Worm (Caenorhabditis elegans) whole organism, L1 larva: ENCODE results near the gene Y56A3A.30.
A peak's percentile ranks its signal among the peaks of the same experiment; 100 is the strongest.

Source experiments
- C16A3.4 ChIP-seq: fragments of 150-350 bp; optimal IDR thresholded peaks from 2 replicates; lab custom pipeline; 2014; ENCODE audit warnings: missing biosample characterization, missing genetic modification characterization
- alr-1 ChIP-seq: fragments of 200-800 bp; sonication (Bioruptor generic); optimal IDR thresholded peaks from 2 replicates; lab custom pipeline; 2018; ENCODE audit warnings: borderline replicate concordance, mild to moderate bottlenecking, missing genetic modification characterization, missing compliant biosample characterization
- aly-2 ChIP-seq: fragments of 150-350 bp; optimal IDR thresholded peaks from 2 replicates; lab custom pipeline; 2014; ENCODE audit warnings: missing biosample characterization, missing genetic modification characterization
- blmp-1 ChIP-seq: fragments of 150-350 bp; optimal IDR thresholded peaks from 2 replicates; lab custom pipeline; 2014; ENCODE audit warnings: missing biosample characterization, missing genetic modification characterization
- ceh-63 ChIP-seq: fragments of 200-800 bp; sonication (Bioruptor generic); optimal IDR thresholded peaks from 2 replicates; lab custom pipeline; 2018; ENCODE audit warnings: mild to moderate bottlenecking, missing genetic modification characterization, missing compliant biosample characterization
- ceh-8 ChIP-seq: fragments of 200-800 bp; sonication (Bioruptor generic); optimal IDR thresholded peaks from 2 replicates; lab custom pipeline; 2018; ENCODE audit warnings: mild to moderate bottlenecking, missing genetic modification characterization, moderate library complexity, missing compliant biosample characterization
- ces-1 ChIP-seq: fragments of 150-350 bp; optimal IDR thresholded peaks from 2 replicates; lab custom pipeline; 2014; ENCODE audit warnings: missing biosample characterization, missing genetic modification reagents, missing genetic modification characterization
- dpl-1 ChIP-seq, 3 experiments: fragments of 150-350 bp in 2 of 3; sonication (generic microtip) in 1 of 3; optimal IDR thresholded peaks; 2 replicates each; lab custom pipeline; 2014 to 2017; ENCODE audit warnings: missing biosample characterization in 3 of 3, missing genetic modification characterization in 3 of 3, missing genetic modification reagents in 3 of 3
- dsc-1 ChIP-seq: sonication (generic microtip); optimal IDR thresholded peaks from 2 replicates; lab custom pipeline; 2016; ENCODE audit warnings: mild to moderate bottlenecking, missing genetic modification characterization, missing compliant biosample characterization
- efl-1 ChIP-seq, 4 experiments: fragments of 150-350 bp; optimal IDR thresholded peaks in 3 of 4; peaks in 1 of 4; 1 replicate in 1 of 4; 2 replicates in 3 of 4; lab custom pipeline; 2014; ENCODE audit warnings: missing biosample characterization in 2 of 4, missing genetic modification characterization in 2 of 4, missing genetic modification reagents in 2 of 4
- efl-3 ChIP-seq: fragments of 200-800 bp; sonication (Bioruptor generic); optimal IDR thresholded peaks from 2 replicates; lab custom pipeline; 2018; ENCODE audit warnings: mild to moderate bottlenecking, missing genetic modification characterization, missing compliant biosample characterization
- egl-27 ChIP-seq, 2 experiments: fragments of 150-350 bp in 1 of 2; sonication (generic microtip); optimal IDR thresholded peaks; 3 replicates each; lab custom pipeline; 2017 to 2018; ENCODE audit warnings: missing biosample characterization in 2 of 2, missing genetic modification characterization in 2 of 2, missing genetic modification reagents in 2 of 2
- elt-2 ChIP-seq: sonication (generic microtip); optimal IDR thresholded peaks from 2 replicates; lab custom pipeline; 2016; ENCODE audit warnings: missing genetic modification characterization, mild to moderate bottlenecking, inconsistent platforms, missing compliant biosample characterization, missing genetic modification reagents
- fkh-10 ChIP-seq: sonication (generic microtip); optimal IDR thresholded peaks from 2 replicates; lab custom pipeline; 2017; ENCODE audit warnings: missing biosample characterization, missing genetic modification reagents, missing genetic modification characterization
- fkh-4 ChIP-seq: sonication (generic microtip); optimal IDR thresholded peaks from 2 replicates; lab custom pipeline; 2016; ENCODE audit warnings: missing compliant biosample characterization, missing genetic modification characterization, borderline replicate concordance
- fkh-8 ChIP-seq: sonication (generic microtip); optimal IDR thresholded peaks from 2 replicates; lab custom pipeline; 2016; ENCODE audit warnings: mild to moderate bottlenecking, missing genetic modification characterization, missing compliant biosample characterization
- grh-1 ChIP-seq: fragments of 200-800 bp; sonication (Bioruptor generic); IDR thresholded peaks from 2 replicates; pipeline ENCODE4 v1.3.6; 2022; ENCODE audit warnings: missing genetic modification reagents, missing genetic modification characterization, missing compliant biosample characterization
- hlh-4 ChIP-seq: sonication (generic microtip); optimal IDR thresholded peaks from 2 replicates; lab custom pipeline; 2016; ENCODE audit warnings: mild to moderate bottlenecking, missing genetic modification characterization, missing compliant biosample characterization
- hpl-2 ChIP-seq: fragments of 150-350 bp; optimal IDR thresholded peaks from 2 replicates; lab custom pipeline; 2014; ENCODE audit warnings: missing biosample characterization, missing genetic modification reagents, missing genetic modification characterization
- isw-1 ChIP-seq: fragments of 200-800 bp; sonication (Bioruptor generic); IDR thresholded peaks from 2 replicates; pipeline ENCODE4 v1.3.6; 2022; ENCODE audit warnings: missing genetic modification characterization, missing compliant biosample characterization
- jun-1 ChIP-seq: fragments of 150-350 bp; optimal IDR thresholded peaks from 2 replicates; lab custom pipeline; 2014; ENCODE audit warnings: missing biosample characterization, missing genetic modification reagents, missing genetic modification characterization
- lin-35 ChIP-seq, 2 experiments: fragments of 150-350 bp; optimal IDR thresholded peaks; 2 replicates each; lab custom pipeline; 2014; ENCODE audit warnings: missing biosample characterization in 2 of 2, missing genetic modification characterization in 2 of 2, missing genetic modification reagents in 2 of 2
- lir-3 ChIP-seq: sonication (generic microtip); optimal IDR thresholded peaks from 2 replicates; lab custom pipeline; 2016; ENCODE audit warnings: mild to moderate bottlenecking, missing genetic modification characterization, moderate library complexity, missing compliant biosample characterization; ENCODE audit not compliant: poor library complexity
- lsy-2 ChIP-seq, 2 experiments: fragments of 150-350 bp; optimal IDR thresholded peaks; 2 replicates each; lab custom pipeline; 2014; ENCODE audit warnings: missing biosample characterization in 2 of 2, missing genetic modification characterization in 2 of 2
- mab-9 ChIP-seq: fragments of 200-800 bp; sonication (Bioruptor generic); IDR thresholded peaks from 2 replicates; pipeline ENCODE4 v1.3.6; 2022; ENCODE audit warnings: missing genetic modification reagents, missing genetic modification characterization, missing compliant biosample characterization
- mef-2 ChIP-seq: fragments of 150-350 bp; optimal IDR thresholded peaks from 2 replicates; lab custom pipeline; 2014; ENCODE audit warnings: missing biosample characterization, missing genetic modification characterization
- mep-1 ChIP-seq: fragments of 150-350 bp; optimal IDR thresholded peaks from 2 replicates; lab custom pipeline; 2014; ENCODE audit warnings: missing biosample characterization, missing genetic modification characterization
- nhr-19 ChIP-seq: fragments of 200-800 bp; sonication (Bioruptor generic); conservative IDR thresholded peaks from 2 replicates; pipeline ENCODE4 v1.3.6; 2022; ENCODE audit warnings: missing genetic modification characterization, missing compliant biosample characterization
- nhr-20 ChIP-seq: sonication (generic microtip); optimal IDR thresholded peaks from 2 replicates; lab custom pipeline; 2016; ENCODE audit warnings: mild to moderate bottlenecking, missing genetic modification characterization, missing compliant biosample characterization
- nhr-28 ChIP-seq: fragments of 150-350 bp; optimal IDR thresholded peaks from 2 replicates; lab custom pipeline; 2014; ENCODE audit warnings: missing biosample characterization, missing genetic modification characterization
- nhr-77 ChIP-seq: fragments of 150-350 bp; optimal IDR thresholded peaks from 2 replicates; lab custom pipeline; 2014; ENCODE audit warnings: missing biosample characterization, missing genetic modification characterization
- nhr-84 ChIP-seq: sonication (generic microtip); optimal IDR thresholded peaks from 2 replicates; lab custom pipeline; 2017; ENCODE audit warnings: missing biosample characterization, missing genetic modification characterization
- nhr-90 ChIP-seq: sonication (generic microtip); optimal IDR thresholded peaks from 2 replicates; lab custom pipeline; 2016; ENCODE audit warnings: mild to moderate bottlenecking, missing genetic modification characterization, missing compliant biosample characterization; ENCODE audit not compliant: poor library complexity
- pag-3 ChIP-seq: sonication (generic microtip); optimal IDR thresholded peaks from 2 replicates; lab custom pipeline; 2017; ENCODE audit warnings: missing genetic modification characterization, mild to moderate bottlenecking, missing compliant biosample characterization, antibody characterized with exemption, borderline replicate concordance; ENCODE audit not compliant: insufficient read depth
- pqm-1 ChIP-seq: sonication (generic microtip); optimal IDR thresholded peaks from 3 replicates; lab custom pipeline; 2017; ENCODE audit warnings: missing biosample characterization, missing genetic modification characterization
- snpc-4 ChIP-seq: fragments of 150-350 bp; optimal IDR thresholded peaks from 2 replicates; lab custom pipeline; 2014; ENCODE audit warnings: missing biosample characterization, missing genetic modification characterization
- snu-23 ChIP-seq: sonication (generic microtip); optimal IDR thresholded peaks from 2 replicates; lab custom pipeline; 2016; ENCODE audit warnings: missing genetic modification characterization, missing compliant biosample characterization
- sptf-1 ChIP-seq: fragments of 150-350 bp; optimal IDR thresholded peaks from 2 replicates; lab custom pipeline; 2014; ENCODE audit warnings: missing biosample characterization, missing genetic modification characterization
- swsn-7 ChIP-seq: sonication (generic microtip); optimal IDR thresholded peaks from 2 replicates; lab custom pipeline; 2016; ENCODE audit warnings: missing genetic modification characterization, missing compliant biosample characterization
- tlp-1 ChIP-seq: fragments of 150-350 bp; optimal IDR thresholded peaks from 2 replicates; lab custom pipeline; 2014; ENCODE audit warnings: missing biosample characterization, missing genetic modification characterization
- unc-30 ChIP-seq: sonication (generic microtip); optimal IDR thresholded peaks from 2 replicates; lab custom pipeline; 2017; ENCODE audit warnings: missing biosample characterization, missing genetic modification characterization
- unc-62 ChIP-seq: fragments of 150-350 bp; optimal IDR thresholded peaks from 2 replicates; lab custom pipeline; 2014; ENCODE audit warnings: missing biosample characterization, missing genetic modification reagents, missing genetic modification characterization
- xbp-1 ChIP-seq: sonication (generic microtip); optimal IDR thresholded peaks from 2 replicates; lab custom pipeline; 2016; ENCODE audit warnings: missing genetic modification characterization, missing compliant biosample characterization
- zip-4 ChIP-seq: fragments of 200-800 bp; sonication (Bioruptor generic); optimal IDR thresholded peaks from 2 replicates; lab custom pipeline; 2018; ENCODE audit warnings: mild to moderate bottlenecking, missing genetic modification characterization, moderate library complexity, missing compliant biosample characterization

The Y56A3A.30 gene

ce11 chrIII:11989823-11990222 is 11.0 kb upstream of the Y56A3A.30 start, which contains the start of gene wah-1 (continued):
- TF ChIP-seq efl-1 (optimal IDR thresholded peaks at IDR 0.05; lab: Kevin White, UChicago), result peak; percentile 28 to 32
- TF ChIP-seq efl-1 (GFP tag; optimal IDR thresholded peaks at IDR 0.05 in 1 of 2; lab: Kevin White, UChicago), result peak in 1 of 2 experiments; percentile 25
- TF ChIP-seq nhr-90 (tag; lab: Kevin White, UChicago), result peak; percentile 18
- TF ChIP-seq, all 84 proteins: peak for 17

DNA sequence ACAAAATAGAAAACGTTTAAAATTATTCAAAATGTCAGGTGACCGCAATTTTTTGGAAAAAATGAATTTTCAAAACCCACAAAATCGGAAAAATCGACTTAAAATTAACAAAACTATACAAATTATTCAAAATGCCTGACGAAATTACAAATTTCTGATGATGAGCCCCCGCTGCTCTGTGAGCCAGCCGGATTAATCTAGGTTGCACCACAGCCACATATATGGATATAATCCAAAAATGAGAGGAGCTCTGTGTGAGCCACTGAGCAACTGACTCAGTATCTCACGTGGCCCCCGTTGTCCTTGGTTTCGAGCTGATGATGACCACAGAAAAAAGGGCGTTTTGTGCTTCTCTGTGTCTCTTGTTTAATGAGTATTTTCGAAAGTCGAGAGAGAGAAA is 6.2 kb upstream of the Y56A3A.30 start:
- TF ChIP-seq dsc-1 (peak; percentile 21), fkh-8 (tag; lab: Kevin White, UChicago) (peak; percentile 34), fkh-10 (GFP tag; lab: Kevin White, UChicago) (no peak), efl-3 (GFP tag; lab: Kevin White, UChicago) (no peak), hpl-2 (GFP tag; lab: Kevin White, UChicago) (no peak), efl-1 (optimal IDR thresholded peaks at IDR 0.05; lab: Kevin White, UChicago) (no peak), efl-1 (GFP tag; optimal IDR thresholded peaks at IDR 0.05 in 1 of 2; lab: Kevin White, UChicago) (peak in 1 of 2 experiments; percentile 91), jun-1 (tag; lab: Kevin White, UChicago) (no peak), blmp-1 (tag; lab: Kevin White, UChicago) (no peak), hlh-4 (no peak), fkh-4 (no peak)

DNA sequence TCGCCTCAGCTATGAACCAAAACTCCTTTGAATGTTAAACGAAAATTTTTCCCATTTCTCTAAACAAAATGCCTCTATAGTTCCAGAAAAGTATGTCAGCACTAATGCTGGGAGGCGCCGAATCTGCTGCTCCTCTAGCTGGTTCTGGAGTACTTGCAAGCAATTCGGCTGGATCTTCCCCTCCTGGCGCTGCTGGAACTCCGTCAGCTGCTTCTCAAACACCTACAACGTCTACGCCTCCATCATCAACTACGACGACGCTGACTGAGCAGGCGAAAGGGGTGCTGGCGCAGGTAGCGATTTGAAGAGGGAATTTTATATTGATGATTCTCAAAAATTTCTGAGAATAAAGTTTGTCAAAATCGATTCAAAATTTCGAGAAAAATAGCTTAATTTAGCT is 3.6 kb upstream of the Y56A3A.30 start:
- TF ChIP-seq snpc-4 (tag; lab: Kevin White, UChicago), result no peak
- TF ChIP-seq fkh-4, result no peak
- no peak for TF ChIP-seq mef-2 (tag; lab: Kevin White, UChicago)
- TF ChIP-seq, all 84 proteins: peak for 0

DNA sequence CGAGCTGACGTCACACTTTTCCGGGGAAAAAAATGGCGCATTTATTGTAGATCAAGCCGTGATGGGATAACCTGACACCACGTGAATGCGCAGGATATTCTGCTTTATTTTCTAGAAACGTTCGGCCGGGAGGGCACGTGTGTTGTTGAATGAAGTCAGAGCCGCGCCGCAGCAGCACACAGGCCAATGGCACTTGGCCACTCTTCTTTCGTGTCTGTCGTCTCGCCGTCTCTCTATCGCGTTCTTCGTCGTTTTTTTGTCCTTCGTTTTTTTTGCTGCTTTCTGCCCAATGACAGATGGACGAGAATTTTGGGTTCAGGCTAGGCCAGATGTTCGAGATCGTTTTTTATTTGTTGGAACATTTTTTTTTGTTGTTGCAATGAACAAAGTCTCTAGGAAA is 2.7 kb upstream of the Y56A3A.30 start:
- TF ChIP-seq egl-27 (tag; optimal IDR thresholded peaks at IDR 0.05; lab: Kevin White, UChicago) (no peak), elt-2 (tag; lab: Kevin White, UChicago) (no peak), tlp-1 (tag; lab: Kevin White, UChicago) (no peak), sptf-1 (tag; lab: Kevin White, UChicago) (no peak), aly-2 (tag; lab: Kevin White, UChicago) (no peak), pqm-1 (tag; lab: Kevin White, UChicago) (no peak), efl-3 (GFP tag; lab: Kevin White, UChicago) (no peak), ceh-63 (no peak), lin-35 (GFP tag; optimal IDR thresholded peaks at IDR 0.05; lab: Kevin White, UChicago) (peak; percentile 38 to 65), hpl-2 (GFP tag; lab: Kevin White, UChicago) (no peak), lir-3 (no peak), nhr-19 (GFP tag; lab: Robert Waterston, UW) (no peak; the same call in 1 of the 2 replicates), fkh-8 (tag; lab: Kevin White, UChicago) (peak; percentile 51), nhr-77 (no peak), blmp-1 (tag; lab: Kevin White, UChicago) (no peak), alr-1 (tag; lab: Kevin White, UChicago) (no peak), ces-1 (GFP tag; lab: Kevin White, UChicago) (no peak), snu-23 (GFP tag; lab: Kevin White, UChicago) (peak; percentile 43), zip-4 (GFP tag; lab: Kevin White, UChicago) (no peak), grh-1 (GFP tag; lab: Robert Waterston, UW) (no peak), mab-9 (no peak), unc-62 (GFP tag; lab: Kevin White, UChicago) (no peak), nhr-84 (tag; lab: Kevin White, UChicago) (no peak), isw-1 (GFP tag; lab: Robert Waterston, UW) (no peak), lsy-2 (tag; optimal IDR thresholded peaks at IDR 0.05; lab: Kevin White, UChicago) (peak in 1 of 2 experiments; percentile 58), unc-30 (tag; lab: Kevin White, UChicago) (no peak), ceh-8 (GFP tag; lab: Kevin White, UChicago) (no peak), dpl-1 (GFP tag; optimal IDR thresholded peaks at IDR 0.05; lab: Kevin White, UChicago) (peak in 2 of 3 experiments; percentile 24 to 56), pag-3 (tag; lab: Kevin White, UChicago) (peak; percentile 67), mef-2 (tag; lab: Kevin White, UChicago) (no peak), fkh-4 (no peak), xbp-1 (tag; lab: Kevin White, UChicago) (peak; percentile 7), nhr-28 (no peak), C16A3.4 (no peak), swsn-7 (no peak), hlh-4 (no peak), dsc-1 (peak; percentile 10), snpc-4 (tag; lab: Kevin White, UChicago) (no peak), mep-1 (tag; lab: Kevin White, UChicago) (peak; percentile 32), nhr-20 (tag; lab: Kevin White, UChicago) (no peak)
